Fruit fly (Drosophila melanogaster) whole organism, embryonic: Measurements from ENCODE around the gene CG13603.
A peak's percentile ranks its signal among the peaks of the same experiment; 100 is the strongest.

Source experiments
- Atf-2 ChIP-seq: fragments of 200-800 bp; sonication (Bioruptor generic); optimal IDR thresholded peaks from 2 replicates; lab custom pipeline; 2016; ENCODE audit warnings: missing biosample characterization, missing genetic modification characterization
- Atf3 ChIP-seq: fragments of 200-800 bp; sonication (Bioruptor generic); optimal IDR thresholded peaks from 3 replicates; lab custom pipeline; 2016; ENCODE audit warnings: missing biosample characterization, missing genetic modification characterization
- BEAF-32 ChIP-seq: fragments of 200-800 bp; sonication (Bioruptor generic); optimal IDR thresholded peaks from 3 replicates; lab custom pipeline; 2017; ENCODE audit warnings: missing biosample characterization, missing genetic modification characterization, mild to moderate bottlenecking, moderate library complexity, missing genetic modification reagents
- CG10565 ChIP-seq: fragments of 200-800 bp; sonication (Bioruptor generic); optimal IDR thresholded peaks from 3 replicates; lab custom pipeline; 2016; ENCODE audit warnings: missing biosample characterization, mild to moderate bottlenecking, missing genetic modification characterization
- CG10959 ChIP-seq: fragments of 200-800 bp; sonication (Bioruptor generic); IDR thresholded peaks from 2 replicates; pipeline ENCODE4 v1.3.6; 2022; ENCODE audit warnings: missing biosample characterization, missing genetic modification characterization
- CG12155 ChIP-seq: fragments of 200-800 bp; sonication (Bioruptor generic); optimal IDR thresholded peaks from 3 replicates; lab custom pipeline; 2016; ENCODE audit warnings: missing biosample characterization, missing genetic modification characterization
- CG12299 ChIP-seq: fragments of 200-800 bp; sonication (Bioruptor generic); optimal IDR thresholded peaks from 2 replicates; lab custom pipeline; 2018; ENCODE audit warnings: missing biosample characterization, mild to moderate bottlenecking, missing genetic modification characterization
- CG13123 ChIP-seq: fragments of 200-800 bp; sonication (Bioruptor generic); optimal IDR thresholded peaks from 2 replicates; lab custom pipeline; 2016; ENCODE audit warnings: missing biosample characterization, missing genetic modification characterization
- CG13894 ChIP-seq: fragments of 200-800 bp; sonication (Bioruptor generic); optimal IDR thresholded peaks from 3 replicates; lab custom pipeline; 2018; ENCODE audit warnings: missing biosample characterization, mild to moderate bottlenecking, missing genetic modification characterization, moderate library complexity
- CG15601 ChIP-seq: fragments of 200-800 bp; sonication (Bioruptor generic); optimal IDR thresholded peaks from 3 replicates; lab custom pipeline; 2019; ENCODE audit warnings: missing biosample characterization, mild to moderate bottlenecking, missing genetic modification characterization, moderate library complexity
- CG1603 ChIP-seq: fragments of 200-800 bp; sonication (Bioruptor generic); optimal IDR thresholded peaks from 2 replicates; lab custom pipeline; 2019; ENCODE audit warnings: missing biosample characterization, mild to moderate bottlenecking, missing genetic modification characterization, moderate library complexity
- CG17829 ChIP-seq: fragments of 200-800 bp; optimal IDR thresholded peaks from 2 replicates; lab custom pipeline; 2019; ENCODE audit warnings: missing biosample characterization, mild to moderate bottlenecking, missing genetic modification characterization, moderate library complexity
- CG1792 ChIP-seq: fragments of 200-800 bp; sonication (Bioruptor generic); optimal IDR thresholded peaks from 2 replicates; lab custom pipeline; 2016; ENCODE audit warnings: missing biosample characterization, missing genetic modification characterization
- CG30020 ChIP-seq: fragments of 200-800 bp; optimal IDR thresholded peaks from 2 replicates; lab custom pipeline; 2019; ENCODE audit warnings: missing biosample characterization, mild to moderate bottlenecking, missing genetic modification characterization, moderate library complexity
- CG31365 ChIP-seq: fragments of 200-800 bp; sonication (Bioruptor generic); optimal IDR thresholded peaks from 2 replicates; lab custom pipeline; 2018; ENCODE audit warnings: missing biosample characterization, mild to moderate bottlenecking, missing genetic modification characterization
- CG34422 ChIP-seq: fragments of 200-800 bp; sonication (Bioruptor generic); IDR thresholded peaks from 3 replicates; pipeline ENCODE4 v1.3.6; 2022; ENCODE audit warnings: missing biosample characterization, missing genetic modification characterization
- CG42726 ChIP-seq: fragments of 200-800 bp; sonication (Bioruptor generic); IDR thresholded peaks from 2 replicates; pipeline ENCODE4 v1.3.6; 2022; ENCODE audit warnings: missing biosample characterization, missing genetic modification characterization; ENCODE audit not compliant: partially characterized antibody
- CG4854 ChIP-seq: fragments of 200-800 bp; sonication (Bioruptor generic); optimal IDR thresholded peaks from 2 replicates; lab custom pipeline; 2016; ENCODE audit warnings: missing biosample characterization, missing genetic modification characterization, inconsistent platforms
- CG5953 ChIP-seq: fragments of 200-800 bp; sonication (Bioruptor generic); IDR thresholded peaks from 2 replicates; pipeline ENCODE4 v1.3.6; 2022; ENCODE audit warnings: missing biosample characterization, missing genetic modification characterization
- CG6683 ChIP-seq: fragments of 200-800 bp; sonication (Bioruptor generic); optimal IDR thresholded peaks from 2 replicates; lab custom pipeline; 2017; ENCODE audit warnings: missing biosample characterization, mild to moderate bottlenecking, missing genetic modification characterization, missing genetic modification reagents
- CG6791 ChIP-seq: fragments of 200-800 bp; sonication (Bioruptor generic); IDR thresholded peaks from 3 replicates; pipeline ENCODE4 v1.3.6; 2022; ENCODE audit warnings: missing biosample characterization, missing genetic modification characterization; ENCODE audit not compliant: partially characterized antibody
- Dbx ChIP-seq: fragments of 200-800 bp; sonication (Bioruptor generic); IDR thresholded peaks from 3 replicates; pipeline ENCODE4 v1.3.6; 2022; ENCODE audit warnings: missing biosample characterization, missing genetic modification characterization
- E2f2 ChIP-seq: fragments of 200-800 bp; sonication (Bioruptor generic); IDR thresholded peaks from 2 replicates; pipeline ENCODE4 v1.3.6; 2022; ENCODE audit warnings: missing biosample characterization, missing genetic modification characterization
- Ets97D ChIP-seq: fragments of 200-800 bp; sonication (Bioruptor generic); optimal IDR thresholded peaks from 3 replicates; lab custom pipeline; 2016; ENCODE audit warnings: missing biosample characterization, missing genetic modification characterization
- HmgD ChIP-seq: fragments of 200-800 bp; sonication (Bioruptor generic); optimal IDR thresholded peaks from 3 replicates; lab custom pipeline; 2016; ENCODE audit warnings: missing biosample characterization, missing genetic modification characterization
- HmgZ ChIP-seq: fragments of 200-800 bp; sonication (Bioruptor generic); optimal IDR thresholded peaks from 2 replicates; lab custom pipeline; 2018; ENCODE audit warnings: missing biosample characterization, mild to moderate bottlenecking, missing genetic modification characterization
- Lpt ChIP-seq: fragments of >200 bp; optimal IDR thresholded peaks from 2 replicates; lab custom pipeline; 2018; ENCODE audit warnings: missing biosample characterization, missing genetic modification characterization
- Mad ChIP-seq: fragments of 200-800 bp; sonication (Bioruptor generic); optimal IDR thresholded peaks from 2 replicates; lab custom pipeline; 2016; ENCODE audit warnings: missing biosample characterization, missing genetic modification characterization
- Med ChIP-seq: fragments of 200-800 bp; sonication (Bioruptor generic); peaks from one replicate; lab custom pipeline; 2016; ENCODE audit warnings: missing biosample characterization, missing genetic modification characterization, mild to moderate bottlenecking, inconsistent platforms, moderate library complexity
- NK7.1 ChIP-seq: fragments of 200-800 bp; sonication (Bioruptor generic); optimal IDR thresholded peaks from 3 replicates; lab custom pipeline; 2016; ENCODE audit warnings: missing biosample characterization, missing genetic modification characterization
- Rx ChIP-seq: fragments of 200-800 bp; sonication (Bioruptor generic); IDR thresholded peaks from 2 replicates; pipeline ENCODE4 v1.3.6; 2022; ENCODE audit warnings: missing biosample characterization, missing genetic modification characterization
- Ssrp ChIP-seq: fragments of 200-800 bp; sonication (Bioruptor generic); optimal IDR thresholded peaks from 2 replicates; lab custom pipeline; 2018; ENCODE audit warnings: missing biosample characterization, mild to moderate bottlenecking, missing genetic modification characterization, moderate library complexity
- Vsx1 ChIP-seq: fragments of 200-800 bp; sonication (Bioruptor generic); optimal IDR thresholded peaks from 2 replicates; lab custom pipeline; 2017; ENCODE audit warnings: missing biosample characterization, mild to moderate bottlenecking, missing genetic modification characterization, missing genetic modification reagents
- amos ChIP-seq: fragments of 200-800 bp; sonication (Bioruptor generic); IDR thresholded peaks from 2 replicates; pipeline ENCODE4 v1.3.6; 2022; ENCODE audit warnings: missing biosample characterization, missing genetic modification characterization; ENCODE audit not compliant: partially characterized antibody
- aop ChIP-seq: fragments of 200-800 bp; sonication (Bioruptor generic); IDR thresholded peaks from 2 replicates; pipeline ENCODE4 v1.3.6; 2022; ENCODE audit warnings: missing biosample characterization, missing genetic modification characterization
- ash1 ChIP-seq: fragments of 200-800 bp; sonication (Bioruptor generic); optimal IDR thresholded peaks from 2 replicates; lab custom pipeline; 2018; ENCODE audit warnings: missing biosample characterization, mild to moderate bottlenecking, missing genetic modification characterization
- dati ChIP-seq: fragments of 200-800 bp; sonication (Bioruptor generic); IDR thresholded peaks from 2 replicates; pipeline ENCODE4 v1.3.6; 2022; ENCODE audit warnings: missing biosample characterization, missing genetic modification characterization
- dm ChIP-seq: fragments of 200-800 bp; sonication (Bioruptor generic); optimal IDR thresholded peaks from 3 replicates; lab custom pipeline; 2016; ENCODE audit warnings: missing biosample characterization, missing genetic modification characterization
- dysf ChIP-seq: fragments of 200-800 bp; sonication (Bioruptor generic); IDR thresholded peaks from 3 replicates; pipeline ENCODE4 v1.3.6; 2022; ENCODE audit warnings: missing biosample characterization, missing genetic modification characterization
- inv ChIP-seq: fragments of 200-800 bp; sonication (Bioruptor generic); IDR thresholded peaks from 2 replicates; pipeline ENCODE4 v1.3.6; 2022; ENCODE audit warnings: missing biosample characterization, missing genetic modification characterization; ENCODE audit not compliant: partially characterized antibody
- knrl ChIP-seq: fragments of 200-800 bp; sonication (Bioruptor generic); IDR thresholded peaks from 3 replicates; pipeline ENCODE4 v1.3.6; 2022; ENCODE audit warnings: missing biosample characterization, missing genetic modification characterization; ENCODE audit not compliant: partially characterized antibody
- nau ChIP-seq: fragments of 200-800 bp; sonication (Bioruptor generic); optimal IDR thresholded peaks from 3 replicates; lab custom pipeline; 2017; ENCODE audit warnings: missing biosample characterization, mild to moderate bottlenecking, missing genetic modification characterization, missing genetic modification reagents
- nmo ChIP-seq: fragments of 200-800 bp; sonication (Bioruptor generic); optimal IDR thresholded peaks from 2 replicates; lab custom pipeline; 2018; ENCODE audit warnings: missing biosample characterization, mild to moderate bottlenecking, missing genetic modification characterization, moderate library complexity
- onecut ChIP-seq: fragments of 200-800 bp; sonication (Bioruptor generic); IDR thresholded peaks from 2 replicates; pipeline ENCODE4 v1.3.6; 2022; ENCODE audit warnings: missing biosample characterization, missing genetic modification characterization
- slou ChIP-seq: fragments of 200-800 bp; sonication (Bioruptor generic); optimal IDR thresholded peaks from 3 replicates; lab custom pipeline; 2016; ENCODE audit warnings: missing biosample characterization, missing genetic modification characterization
- unc-4 ChIP-seq: fragments of 200-800 bp; sonication (Bioruptor generic); IDR thresholded peaks from 2 replicates; pipeline ENCODE4 v1.3.6; 2022; ENCODE audit warnings: missing biosample characterization, missing genetic modification characterization; ENCODE audit not compliant: partially characterized antibody
- zen2 ChIP-seq: fragments of 200-800 bp; sonication (Bioruptor generic); IDR thresholded peaks from 3 replicates; pipeline ENCODE4 v1.3.6; 2022; ENCODE audit warnings: missing biosample characterization, missing genetic modification characterization; ENCODE audit not compliant: partially characterized antibody

Gene CG13603

dm6 chr3R:23992823-23993797 lies 6.7 kb upstream of the CG13603 start, which contains the start of the genes Epp and Rab7 (continued):
- TF ChIP-seq inv (GFP tag; lab: Robert Waterston, UW) (peak; percentile 91), slou (no peak), CG10565 (GFP tag; lab: Kevin White, UChicago) (no peak), CG6791 (peak; percentile 94), amos (GFP tag; lab: Robert Waterston, UW) (peak; percentile 95), CG4854 (GFP tag; lab: Kevin White, UChicago) (peak; percentile 13), CG6683 (GFP tag; lab: Kevin White, UChicago) (peak; percentile 32), dati (GFP tag; lab: Robert Waterston, UW) (no peak), CG12299 (tag; lab: Kevin White, UChicago) (peak; percentile 62), Med (GFP tag; lab: Kevin White, UChicago) (peak; percentile 92), CG15601 (tag; lab: Kevin White, UChicago) (peak; percentile 28), Rx (GFP tag; lab: Robert Waterston, UW) (0 out of 2 replicates have a peak, but pooled peaks have one; percentile 2), nmo (GFP tag; lab: Kevin White, UChicago) (peak; percentile 59), CG42726 (peak; percentile 93), CG13894 (tag; lab: Kevin White, UChicago) (no peak), CG17829 (tag; lab: Kevin White, UChicago) (peak; percentile 36), zen2 (peak; percentile 94), CG1603 (peak; percentile 71), E2f2 (GFP tag; lab: Robert Waterston, UW) (peak; percentile 20; the same call in 1 of the 2 replicates), CG5953 (GFP tag; lab: Robert Waterston, UW) (0 out of 2 replicates have a peak, but pooled peaks have one; percentile 45), nau (GFP tag; lab: Kevin White, UChicago) (peak; percentile 45), aop (GFP tag; lab: Robert Waterston, UW) (no peak), Lpt (GFP tag; lab: Kevin White, UChicago) (no peak), Ssrp (tag; lab: Kevin White, UChicago) (no peak), CG10959 (GFP tag; lab: Robert Waterston, UW) (no peak), ash1 (GFP tag; lab: Kevin White, UChicago) (peak; percentile 29), knrl (GFP tag; lab: Robert Waterston, UW) (peak; percentile 91), Dbx (GFP tag; lab: Robert Waterston, UW) (peak; percentile 66; the same call in 2 of the 3 replicates), CG1792 (GFP tag; lab: Kevin White, UChicago) (peak; percentile 5), CG34422 (peak; percentile 76; the same call in 2 of the 3 replicates), CG13123 (peak; percentile 3), NK7.1 (GFP tag; lab: Kevin White, UChicago) (no peak), Atf3 (GFP tag; lab: Kevin White, UChicago) (no peak), dm (GFP tag; lab: Kevin White, UChicago) (peak; percentile 62), Mad (GFP tag; lab: Kevin White, UChicago) (peak; percentile 48), HmgD (GFP tag; lab: Kevin White, UChicago) (peak; percentile 77), BEAF-32 (GFP tag; lab: Kevin White, UChicago) (peak; percentile 94), CG31365 (tag; lab: Kevin White, UChicago) (no peak), dysf (GFP tag; lab: Robert Waterston, UW) (peak; percentile 32; the same call in 1 of the 3 replicates), HmgZ (tag; lab: Kevin White, UChicago) (peak; percentile 79), CG12155 (GFP tag; lab: Kevin White, UChicago) (peak; percentile 95), Ets97D (peak; percentile 73), unc-4 (GFP tag; lab: Robert Waterston, UW) (peak; percentile 95), CG30020 (peak; percentile 44), Vsx1 (peak; percentile 99), Atf-2 (GFP tag; lab: Kevin White, UChicago) (no peak), onecut (no peak; the same call in 1 of the 2 replicates)
